Fruit fly (Drosophila melanogaster) whole organism, embryonic: Measurements from ENCODE around the gene CG14669.

ENCODE experiments used
- Bgb ChIP-seq: fragments of 200-800 bp; sonication (Bioruptor generic); IDR thresholded peaks from 2 replicates; pipeline ENCODE4 v1.3.6; 2022; ENCODE audit warnings: missing biosample characterization, missing genetic modification characterization; ENCODE audit not compliant: partially characterized antibody
- CG10209 ChIP-seq: fragments of 200-800 bp; sonication (Bioruptor generic); optimal IDR thresholded peaks from 3 replicates; lab custom pipeline; 2017; ENCODE audit warnings: missing biosample characterization, mild to moderate bottlenecking, missing genetic modification characterization, missing genetic modification reagents
- CG1024 ChIP-seq: fragments of 200-800 bp; sonication (Bioruptor generic); IDR thresholded peaks from 2 replicates; pipeline ENCODE4 v1.3.6; 2022; ENCODE audit warnings: missing biosample characterization, missing genetic modification characterization
- CG11695 ChIP-seq: fragments of 200-800 bp; sonication (Bioruptor generic); IDR thresholded peaks from 3 replicates; pipeline ENCODE4 v1.3.6; 2022; ENCODE audit warnings: missing biosample characterization, missing genetic modification characterization
- CG15514 ChIP-seq: fragments of 200-800 bp; sonication (Bioruptor generic); optimal IDR thresholded peaks from 3 replicates; lab custom pipeline; 2017; ENCODE audit warnings: missing biosample characterization, missing genetic modification characterization, mild to moderate bottlenecking, moderate library complexity, missing genetic modification reagents
- CG17385 ChIP-seq: fragments of 200-800 bp; sonication (Bioruptor generic); optimal IDR thresholded peaks from 3 replicates; lab custom pipeline; 2018; ENCODE audit warnings: missing biosample characterization, mild to moderate bottlenecking, missing genetic modification characterization
- CG17802 ChIP-seq: fragments of 200-800 bp; sonication (Bioruptor generic); optimal IDR thresholded peaks from 2 replicates; lab custom pipeline; 2018; ENCODE audit warnings: missing biosample characterization, mild to moderate bottlenecking, missing genetic modification characterization, moderate library complexity
- CG2116 ChIP-seq: fragments of 200-800 bp; sonication (Bioruptor generic); optimal IDR thresholded peaks from 3 replicates; lab custom pipeline; 2018; ENCODE audit warnings: missing biosample characterization, mild to moderate bottlenecking, missing genetic modification characterization
- CG2129 ChIP-seq: fragments of 200-800 bp; sonication (Bioruptor generic); IDR thresholded peaks from 2 replicates; pipeline ENCODE4 v1.3.6; 2022; ENCODE audit warnings: missing biosample characterization, missing genetic modification characterization; ENCODE audit not compliant: partially characterized antibody
- CG32532 ChIP-seq: fragments of 200-800 bp; sonication (Bioruptor generic); IDR thresholded peaks from 2 replicates; pipeline ENCODE4 v1.3.6; 2022; ENCODE audit warnings: missing biosample characterization, missing genetic modification characterization
- CG42726 ChIP-seq: fragments of 200-800 bp; sonication (Bioruptor generic); IDR thresholded peaks from 2 replicates; pipeline ENCODE4 v1.3.6; 2022; ENCODE audit warnings: missing biosample characterization, missing genetic modification characterization; ENCODE audit not compliant: partially characterized antibody
- CG4360 ChIP-seq: fragments of 200-800 bp; sonication (Bioruptor generic); IDR thresholded peaks from 2 replicates; pipeline ENCODE4 v1.3.6; 2022; ENCODE audit warnings: missing biosample characterization, missing genetic modification characterization
- CG5953 ChIP-seq: fragments of 200-800 bp; sonication (Bioruptor generic); IDR thresholded peaks from 2 replicates; pipeline ENCODE4 v1.3.6; 2022; ENCODE audit warnings: missing biosample characterization, missing genetic modification characterization
- CG6689 ChIP-seq: fragments of 200-800 bp; sonication (Bioruptor generic); IDR thresholded peaks from 2 replicates; pipeline ENCODE4 v1.3.6; 2022; ENCODE audit warnings: missing biosample characterization, missing genetic modification characterization
- CG8290 ChIP-seq, 3 experiments: fragments of 200-800 bp; sonication (Bioruptor generic); optimal IDR thresholded peaks; 2 replicates each; lab custom pipeline; 2016 to 2019; ENCODE audit warnings: missing biosample characterization in 3 of 3, missing genetic modification characterization in 3 of 3, mild to moderate bottlenecking in 2 of 3, moderate library complexity in 1 of 3
- Ets97D ChIP-seq: fragments of 200-800 bp; sonication (Bioruptor generic); optimal IDR thresholded peaks from 3 replicates; lab custom pipeline; 2016; ENCODE audit warnings: missing biosample characterization, missing genetic modification characterization
- H15 ChIP-seq: fragments of 200-800 bp; sonication (Bioruptor generic); IDR thresholded peaks from 3 replicates; pipeline ENCODE4 v1.3.6; 2022; ENCODE audit warnings: missing biosample characterization, missing genetic modification characterization
- Hmr ChIP-seq: fragments of 200-800 bp; sonication (Bioruptor generic); optimal IDR thresholded peaks from 3 replicates; lab custom pipeline; 2017; ENCODE audit warnings: mild to moderate bottlenecking, missing biosample characterization, missing genetic modification reagents, missing genetic modification characterization
- Ravus ChIP-seq: fragments of 200-800 bp; sonication (Bioruptor generic); IDR thresholded peaks from 2 replicates; pipeline ENCODE4 v1.3.6; 2022; ENCODE audit warnings: missing biosample characterization, missing genetic modification characterization
- Vsx1 ChIP-seq: fragments of 200-800 bp; sonication (Bioruptor generic); optimal IDR thresholded peaks from 2 replicates; lab custom pipeline; 2017; ENCODE audit warnings: missing biosample characterization, mild to moderate bottlenecking, missing genetic modification characterization, missing genetic modification reagents
- al ChIP-seq: fragments of 200-800 bp; sonication (Bioruptor generic); IDR thresholded peaks from 2 replicates; pipeline ENCODE4 v1.3.6; 2022; ENCODE audit warnings: missing biosample characterization, missing genetic modification characterization
- bbx ChIP-seq: fragments of 200-800 bp; sonication (Bioruptor generic); IDR thresholded peaks from 2 replicates; pipeline ENCODE4 v1.3.6; 2022; ENCODE audit warnings: missing biosample characterization, missing genetic modification characterization; ENCODE audit not compliant: partially characterized antibody
- dmrt11E ChIP-seq: fragments of 200-800 bp; sonication (Bioruptor generic); optimal IDR thresholded peaks from 3 replicates; lab custom pipeline; 2018; ENCODE audit warnings: missing biosample characterization, mild to moderate bottlenecking, missing genetic modification characterization, moderate library complexity
- esg ChIP-seq: fragments of 200-800 bp; sonication (Bioruptor generic); conservative IDR thresholded peaks from 2 replicates; pipeline ENCODE4 v1.3.6; 2022; ENCODE audit warnings: missing biosample characterization, missing genetic modification characterization
- gfzf ChIP-seq: fragments of 200-800 bp; sonication (Bioruptor generic); optimal IDR thresholded peaks from 2 replicates; lab custom pipeline; 2016; ENCODE audit warnings: missing biosample characterization, mild to moderate bottlenecking, missing genetic modification characterization, moderate library complexity
- hkb ChIP-seq, 2 experiments: fragments of 200-800 bp in 1 of 2; fragments of >200 bp in 1 of 2; sonication (Bioruptor generic) in 1 of 2; IDR thresholded peaks in 1 of 2; optimal IDR thresholded peaks in 1 of 2; 2 replicates each; pipeline versions ENCODE4 v1.3.6 to Lab custom; 2017 to 2022; ENCODE audit warnings: missing biosample characterization in 1 of 2, missing genetic modification characterization in 1 of 2
- luna ChIP-seq: fragments of 200-800 bp; sonication (Bioruptor generic); optimal IDR thresholded peaks from 2 replicates; lab custom pipeline; 2016; ENCODE audit warnings: missing biosample characterization, missing genetic modification characterization
- phol ChIP-seq: fragments of 200-800 bp; sonication (Bioruptor generic); optimal IDR thresholded peaks from 3 replicates; lab custom pipeline; 2018; ENCODE audit warnings: missing biosample characterization, mild to moderate bottlenecking, missing genetic modification characterization, moderate library complexity
- prd ChIP-seq, 3 experiments: fragments of >200 bp in 2 of 3; fragments of 200-800 bp in 1 of 3; sonication (Bioruptor generic) in 1 of 3; optimal IDR thresholded peaks in 2 of 3; IDR thresholded peaks in 1 of 3; 2 replicates in 2 of 3; 3 replicates in 1 of 3; pipeline versions ENCODE4 v1.3.6 to Lab custom; 2017 to 2022; ENCODE audit warnings: missing biosample characterization in 1 of 3, missing genetic modification characterization in 1 of 3
- sima ChIP-seq: fragments of 200-800 bp; sonication (Bioruptor generic); optimal IDR thresholded peaks from 2 replicates; lab custom pipeline; 2016; ENCODE audit warnings: missing biosample characterization, missing genetic modification characterization
- sr ChIP-seq: fragments of 200-800 bp; sonication (Bioruptor generic); IDR thresholded peaks from 3 replicates; pipeline ENCODE4 v1.3.6; 2022; ENCODE audit warnings: missing biosample characterization, missing genetic modification characterization
- tap ChIP-seq: fragments of 200-800 bp; optimal IDR thresholded peaks from 3 replicates; lab custom pipeline; 2019; ENCODE audit warnings: missing biosample characterization, mild to moderate bottlenecking, missing genetic modification characterization, moderate library complexity
- tin ChIP-seq: fragments of 200-800 bp; sonication (Bioruptor generic); optimal IDR thresholded peaks from 3 replicates; lab custom pipeline; 2016; ENCODE audit warnings: missing biosample characterization, missing genetic modification characterization
- trem ChIP-seq: fragments of 200-800 bp; optimal IDR thresholded peaks from 3 replicates; lab custom pipeline; 2019; ENCODE audit warnings: missing biosample characterization, mild to moderate bottlenecking, missing genetic modification characterization, moderate library complexity
- unc-4 ChIP-seq: fragments of 200-800 bp; sonication (Bioruptor generic); IDR thresholded peaks from 2 replicates; pipeline ENCODE4 v1.3.6; 2022; ENCODE audit warnings: missing biosample characterization, missing genetic modification characterization; ENCODE audit not compliant: partially characterized antibody
- vnd ChIP-seq: fragments of 200-800 bp; sonication (Bioruptor generic); IDR thresholded peaks from 3 replicates; pipeline ENCODE4 v1.3.6; 2022; ENCODE audit warnings: missing biosample characterization, missing genetic modification characterization; ENCODE audit not compliant: partially characterized antibody
- yki ChIP-seq: fragments of >200 bp; optimal IDR thresholded peaks from 3 replicates; lab custom pipeline; 2018
- zen2 ChIP-seq: fragments of 200-800 bp; sonication (Bioruptor generic); IDR thresholded peaks from 3 replicates; pipeline ENCODE4 v1.3.6; 2022; ENCODE audit warnings: missing biosample characterization, missing genetic modification characterization; ENCODE audit not compliant: partially characterized antibody

Gene CG14669

dm6 chr3R:5483488-5484109 is 69.3 kb downstream of the CG14669 start, which contains the start of gene ksr (continued):
- no peak for TF ChIP-seq Vsx1
- TF ChIP-seq CG8290 (GFP tag; optimal IDR thresholded peaks at IDR 0.05; lab: Kevin White, UChicago), result no peak
- TF ChIP-seq CG8290 (tag; optimal IDR thresholded peaks at IDR 0.05; lab: Kevin White, UChicago), result no peak
- peak; percentile 43 for TF ChIP-seq phol (tag; lab: Kevin White, UChicago)
- TF ChIP-seq sr (GFP tag; lab: Robert Waterston, UW), result 0 out of 3 replicates have a peak, but pooled peaks have one; percentile 5
- TF ChIP-seq CG5953 (GFP tag; lab: Robert Waterston, UW), result no peak
- TF ChIP-seq bbx (GFP tag; lab: Robert Waterston, UW), result no peak; the same call in 1 of the 2 replicates
- peak; percentile 50 for TF ChIP-seq dmrt11E (tag; lab: Kevin White, UChicago)
- TF ChIP-seq trem (tag; lab: Kevin White, UChicago), result no peak
- no peak for TF ChIP-seq Ets97D (GFP tag; lab: Kevin White, UChicago)
- no peak for TF ChIP-seq Ravus (GFP tag; lab: Robert Waterston, UW)
- TF ChIP-seq yki, result no peak
- no peak for TF ChIP-seq sima (GFP tag; lab: Kevin White, UChicago)
- TF ChIP-seq tap (tag; lab: Kevin White, UChicago), result no peak
- TF ChIP-seq unc-4, result no peak
- TF ChIP-seq CG1024 (GFP tag; lab: Robert Waterston, UW), result no peak
- TF ChIP-seq esg (GFP tag; lab: Robert Waterston, UW), result no peak
- TF ChIP-seq CG6689 (GFP tag; lab: Robert Waterston, UW), result no peak; the same call in 1 of the 2 replicates
- TF ChIP-seq CG10209 (GFP tag; lab: Kevin White, UChicago), result no peak
- no peak for TF ChIP-seq zen2 (GFP tag; lab: Robert Waterston, UW)
- TF ChIP-seq H15 (GFP tag; lab: Robert Waterston, UW), result no peak
- no peak for TF ChIP-seq hkb (optimal IDR thresholded peaks at IDR 0.05; lab: Kevin White, UChicago)
- 0 out of 2 replicates have a peak, but pooled peaks have one; percentile 19 for TF ChIP-seq hkb (GFP tag; IDR thresholded peaks at IDR 0.05; lab: Robert Waterston, UW)
- no peak for TF ChIP-seq prd (optimal IDR thresholded peaks at IDR 0.05; lab: Kevin White, UChicago)
- TF ChIP-seq prd (GFP tag; IDR thresholded peaks at IDR 0.05; lab: Robert Waterston, UW), result peak; percentile 33; the same call in 1 of the 3 replicates
- TF ChIP-seq Bgb (GFP tag; lab: Robert Waterston, UW), result peak; percentile 29; the same call in 1 of the 2 replicates
- TF ChIP-seq CG2129 (GFP tag; lab: Robert Waterston, UW), result no peak
- peak; percentile 27; the same call in 1 of the 2 replicates for TF ChIP-seq CG4360 (GFP tag; lab: Robert Waterston, UW)
- TF ChIP-seq al (GFP tag; lab: Robert Waterston, UW), result no peak
- TF ChIP-seq Hmr (GFP tag; lab: Kevin White, UChicago), result no peak
- TF ChIP-seq CG15514, result peak; percentile 19
- TF ChIP-seq CG2116 (GFP tag; lab: Kevin White, UChicago), result peak; percentile 19
- no peak for TF ChIP-seq vnd (GFP tag; lab: Robert Waterston, UW)
- no peak for TF ChIP-seq tin (GFP tag; lab: Kevin White, UChicago)
- TF ChIP-seq CG17802, result peak; percentile 18
- TF ChIP-seq CG32532, result peak; percentile 38; the same call in 1 of the 2 replicates
- peak; percentile 57; the same call in 1 of the 2 replicates for TF ChIP-seq CG42726
- TF ChIP-seq CG11695 (GFP tag; lab: Robert Waterston, UW), result peak; percentile 22; the same call in 1 of the 3 replicates
- no peak for TF ChIP-seq luna (GFP tag; lab: Kevin White, UChicago)
- peak; percentile 69 for TF ChIP-seq gfzf (GFP tag; lab: Kevin White, UChicago)
- no peak for TF ChIP-seq CG17385 (GFP tag; lab: Kevin White, UChicago)
